Fruit fly (Drosophila melanogaster) whole organism, embryonic: Measurements from ENCODE around the gene CG11670.

Experiments
- Awh ChIP-seq: fragments of 200-800 bp; sonication (Bioruptor generic); IDR thresholded peaks from 2 replicates; pipeline ENCODE4, ENCODE4 v1.3.6; 2022; ENCODE audit warnings: missing biosample characterization, missing genetic modification characterization
- CG11695 ChIP-seq: fragments of 200-800 bp; sonication (Bioruptor generic); IDR thresholded peaks from 3 replicates; pipeline ENCODE4 v1.3.6; 2022; ENCODE audit warnings: missing biosample characterization, missing genetic modification characterization
- CG13624 ChIP-seq: fragments of 200-800 bp; sonication (Bioruptor generic); optimal IDR thresholded peaks from 2 replicates; lab custom pipeline; 2016; ENCODE audit warnings: missing biosample characterization, missing genetic modification characterization
- CG14050 ChIP-seq: fragments of 200-800 bp; sonication (Bioruptor generic); IDR thresholded peaks from 3 replicates; pipeline ENCODE4 v1.3.6; 2022; ENCODE audit warnings: missing biosample characterization, missing genetic modification characterization
- CG14667 ChIP-seq: fragments of 200-800 bp; sonication (Bioruptor generic); IDR thresholded peaks from 2 replicates; pipeline ENCODE4 v1.3.6; 2022; ENCODE audit warnings: missing biosample characterization, missing genetic modification characterization
- CG14710 ChIP-seq: fragments of 200-800 bp; sonication (Bioruptor generic); optimal IDR thresholded peaks from 3 replicates; lab custom pipeline; 2019; ENCODE audit warnings: missing biosample characterization, mild to moderate bottlenecking, missing genetic modification characterization, moderate library complexity
- CG1529 ChIP-seq: fragments of 200-800 bp; sonication (Bioruptor generic); optimal IDR thresholded peaks from 3 replicates; lab custom pipeline; 2018; ENCODE audit warnings: missing biosample characterization, missing genetic modification characterization
- CG17359 ChIP-seq: fragments of 200-800 bp; sonication (Bioruptor generic); optimal IDR thresholded peaks from 3 replicates; lab custom pipeline; 2018; ENCODE audit warnings: missing biosample characterization, mild to moderate bottlenecking, missing genetic modification characterization, moderate library complexity
- CG1792 ChIP-seq: fragments of 200-800 bp; sonication (Bioruptor generic); optimal IDR thresholded peaks from 2 replicates; lab custom pipeline; 2016; ENCODE audit warnings: missing biosample characterization, missing genetic modification characterization
- CG2120 ChIP-seq: fragments of 200-800 bp; sonication (Bioruptor generic); optimal IDR thresholded peaks from 3 replicates; lab custom pipeline; 2016; ENCODE audit warnings: missing biosample characterization, missing genetic modification characterization
- CG2678 ChIP-seq: fragments of 200-800 bp; sonication (Bioruptor generic); optimal IDR thresholded peaks from 3 replicates; lab custom pipeline; 2019; ENCODE audit warnings: missing biosample characterization, mild to moderate bottlenecking, missing genetic modification characterization, moderate library complexity
- CG2712 ChIP-seq: fragments of 200-800 bp; optimal IDR thresholded peaks from 3 replicates; lab custom pipeline; 2019; ENCODE audit warnings: missing biosample characterization, mild to moderate bottlenecking, missing genetic modification characterization, moderate library complexity
- CG33213 ChIP-seq: fragments of 200-800 bp; sonication (Bioruptor generic); optimal IDR thresholded peaks from 3 replicates; lab custom pipeline; 2016; ENCODE audit warnings: missing biosample characterization, missing genetic modification characterization
- CG4424 ChIP-seq: fragments of 200-800 bp; sonication (Bioruptor generic); optimal IDR thresholded peaks from 3 replicates; lab custom pipeline; 2016; ENCODE audit warnings: missing biosample characterization, missing genetic modification characterization
- CG4707 ChIP-seq: fragments of 200-800 bp; sonication (Bioruptor generic); optimal IDR thresholded peaks from 2 replicates; lab custom pipeline; 2018; ENCODE audit warnings: missing biosample characterization, mild to moderate bottlenecking, missing genetic modification characterization, moderate library complexity
- CG7271 ChIP-seq: fragments of 200-800 bp; sonication (Bioruptor generic); optimal IDR thresholded peaks from 2 replicates; lab custom pipeline; 2018; ENCODE audit warnings: missing biosample characterization, mild to moderate bottlenecking, missing genetic modification characterization, moderate library complexity
- CG7556 ChIP-seq: fragments of 200-800 bp; sonication (Bioruptor generic); optimal IDR thresholded peaks from 2 replicates; lab custom pipeline; 2017; ENCODE audit warnings: missing biosample characterization, mild to moderate bottlenecking, missing genetic modification characterization
- CG7745 ChIP-seq: fragments of 200-800 bp; sonication (Bioruptor generic); optimal IDR thresholded peaks from 2 replicates; lab custom pipeline; 2018; ENCODE audit warnings: missing biosample characterization, mild to moderate bottlenecking, missing genetic modification characterization, moderate library complexity
- CG7786 ChIP-seq: fragments of 200-800 bp; sonication (Bioruptor generic); optimal IDR thresholded peaks from 2 replicates; lab custom pipeline; 2016; ENCODE audit warnings: missing biosample characterization, missing genetic modification characterization
- CG7839 ChIP-seq: fragments of 200-800 bp; sonication (Bioruptor generic); optimal IDR thresholded peaks from 3 replicates; lab custom pipeline; 2018; ENCODE audit warnings: missing biosample characterization, mild to moderate bottlenecking, missing genetic modification characterization, moderate library complexity
- CG8388 ChIP-seq: fragments of 200-800 bp; sonication (Bioruptor generic); optimal IDR thresholded peaks from 2 replicates; lab custom pipeline; 2019; ENCODE audit warnings: missing biosample characterization, mild to moderate bottlenecking, missing genetic modification characterization, moderate library complexity
- CG9215 ChIP-seq: fragments of 200-800 bp; sonication (Bioruptor generic); IDR thresholded peaks from 2 replicates; pipeline ENCODE4 v1.3.6; 2022; ENCODE audit warnings: missing biosample characterization, missing genetic modification characterization
- CG9932 ChIP-seq: fragments of 200-800 bp; sonication (Bioruptor generic); IDR thresholded peaks from 2 replicates; pipeline ENCODE4 v1.3.6; 2022; ENCODE audit warnings: missing biosample characterization, missing genetic modification characterization
- Camta ChIP-seq: fragments of 200-800 bp; sonication (Bioruptor generic); optimal IDR thresholded peaks from 2 replicates; lab custom pipeline; 2016; ENCODE audit warnings: missing biosample characterization, missing genetic modification characterization
- CoRest ChIP-seq: fragments of 200-800 bp; sonication (Bioruptor generic); optimal IDR thresholded peaks from 3 replicates; lab custom pipeline; 2018; ENCODE audit warnings: missing biosample characterization, mild to moderate bottlenecking, missing genetic modification characterization, moderate library complexity
- D19A ChIP-seq: fragments of 200-800 bp; optimal IDR thresholded peaks from 3 replicates; lab custom pipeline; 2019; ENCODE audit warnings: missing biosample characterization, mild to moderate bottlenecking, missing genetic modification characterization, moderate library complexity
- Dip3 ChIP-seq: fragments of 200-800 bp; sonication (Bioruptor generic); optimal IDR thresholded peaks from 3 replicates; lab custom pipeline; 2016; ENCODE audit warnings: missing biosample characterization, missing genetic modification characterization
- Drgx ChIP-seq: fragments of 200-800 bp; sonication (Bioruptor generic); IDR thresholded peaks from 2 replicates; pipeline ENCODE4 v1.3.6; 2022; ENCODE audit warnings: missing biosample characterization, missing genetic modification characterization
- Fer1 ChIP-seq: fragments of 200-800 bp; sonication (Bioruptor generic); optimal IDR thresholded peaks from 2 replicates; lab custom pipeline; 2017; ENCODE audit warnings: missing biosample characterization, mild to moderate bottlenecking, missing genetic modification characterization
- Fer3 ChIP-seq: fragments of 200-800 bp; sonication (Bioruptor generic); optimal IDR thresholded peaks from 2 replicates; lab custom pipeline; 2018; ENCODE audit warnings: missing biosample characterization, mild to moderate bottlenecking, missing genetic modification characterization, moderate library complexity
- Hmx ChIP-seq: fragments of 200-800 bp; sonication (Bioruptor generic); optimal IDR thresholded peaks from 2 replicates; lab custom pipeline; 2016; ENCODE audit warnings: missing biosample characterization, missing genetic modification characterization
- Hr51 ChIP-seq, 2 experiments: fragments of 200-800 bp; sonication (Bioruptor generic); optimal IDR thresholded peaks; 2 replicates in 1 of 2; 3 replicates in 1 of 2; lab custom pipeline; 2016 to 2018; ENCODE audit warnings: missing biosample characterization in 2 of 2, missing genetic modification characterization in 2 of 2, mild to moderate bottlenecking in 1 of 2, moderate library complexity in 1 of 2
- Hsf ChIP-seq: fragments of 200-800 bp; sonication (Bioruptor generic); optimal IDR thresholded peaks from 3 replicates; lab custom pipeline; 2016; ENCODE audit warnings: missing biosample characterization, missing genetic modification characterization
- Nf-YB ChIP-seq: fragments of 200-800 bp; sonication (Bioruptor generic); optimal IDR thresholded peaks from 3 replicates; lab custom pipeline; 2019; ENCODE audit warnings: missing biosample characterization, mild to moderate bottlenecking, missing genetic modification characterization, moderate library complexity
- Ptx1 ChIP-seq: fragments of 200-800 bp; sonication (Bioruptor generic); IDR thresholded peaks from 2 replicates; pipeline ENCODE4 v1.3.6; 2022; ENCODE audit warnings: missing biosample characterization, missing genetic modification characterization
- Sin3A ChIP-seq: fragments of >200 bp; optimal IDR thresholded peaks from 2 replicates; lab custom pipeline; 2018
- Xbp1 ChIP-seq: fragments of 200-800 bp; sonication (Bioruptor generic); optimal IDR thresholded peaks from 3 replicates; lab custom pipeline; 2016; ENCODE audit warnings: missing biosample characterization, mild to moderate bottlenecking, missing genetic modification characterization
- abd-A ChIP-seq: fragments of 200-800 bp; sonication (Bioruptor generic); optimal IDR thresholded peaks from 3 replicates; lab custom pipeline; 2019; ENCODE audit warnings: missing biosample characterization, mild to moderate bottlenecking, missing genetic modification characterization, moderate library complexity
- br ChIP-seq: fragments of >200 bp; optimal IDR thresholded peaks from 2 replicates; lab custom pipeline; 2017
- chm ChIP-seq: fragments of 200-800 bp; sonication (Bioruptor generic); IDR thresholded peaks from 2 replicates; pipeline ENCODE4 v1.3.6; 2022; ENCODE audit warnings: missing biosample characterization, missing genetic modification characterization
- da ChIP-seq: fragments of 200-800 bp; sonication (Bioruptor generic); optimal IDR thresholded peaks from 2 replicates; lab custom pipeline; 2016; ENCODE audit warnings: missing biosample characterization, missing genetic modification characterization
- dmrt99B ChIP-seq: fragments of 200-800 bp; sonication (Bioruptor generic); optimal IDR thresholded peaks from 2 replicates; lab custom pipeline; 2018; ENCODE audit warnings: missing biosample characterization, mild to moderate bottlenecking, missing genetic modification characterization, moderate library complexity
- emc ChIP-seq: fragments of 200-800 bp; sonication (Bioruptor generic); optimal IDR thresholded peaks from 2 replicates; lab custom pipeline; 2016; ENCODE audit warnings: missing biosample characterization, missing genetic modification characterization
- gsb ChIP-seq: fragments of 200-800 bp; sonication (Bioruptor generic); IDR thresholded peaks from 2 replicates; pipeline ENCODE4 v1.3.6; 2022; ENCODE audit warnings: missing biosample characterization, missing genetic modification characterization
- ind ChIP-seq: fragments of 200-800 bp; sonication (Bioruptor generic); optimal IDR thresholded peaks from 3 replicates; lab custom pipeline; 2016; ENCODE audit warnings: missing biosample characterization, missing genetic modification characterization
- inv ChIP-seq: fragments of 200-800 bp; sonication (Bioruptor generic); IDR thresholded peaks from 2 replicates; pipeline ENCODE4 v1.3.6; 2022; ENCODE audit warnings: missing biosample characterization, missing genetic modification characterization; ENCODE audit not compliant: partially characterized antibody
- p53 ChIP-seq: fragments of 200-800 bp; sonication (Bioruptor generic); optimal IDR thresholded peaks from 2 replicates; lab custom pipeline; 2016; ENCODE audit warnings: missing biosample characterization, missing genetic modification characterization
- sim ChIP-seq: fragments of 200-800 bp; sonication (Bioruptor generic); IDR thresholded peaks from 2 replicates; pipeline ENCODE4 v1.3.6; 2022; ENCODE audit warnings: missing biosample characterization, missing genetic modification characterization
- slp2 ChIP-seq: fragments of 200-800 bp; sonication (Bioruptor generic); optimal IDR thresholded peaks from 2 replicates; lab custom pipeline; 2016; ENCODE audit warnings: missing biosample characterization, missing genetic modification characterization
- wek ChIP-seq: fragments of 200-800 bp; sonication (Bioruptor generic); optimal IDR thresholded peaks from 3 replicates; lab custom pipeline; 2018; ENCODE audit warnings: missing biosample characterization, mild to moderate bottlenecking, missing genetic modification characterization, moderate library complexity
- zen ChIP-seq: fragments of 200-800 bp; sonication (Bioruptor generic); optimal IDR thresholded peaks from 3 replicates; lab custom pipeline; 2018; ENCODE audit warnings: missing biosample characterization, mild to moderate bottlenecking, missing genetic modification characterization, moderate library complexity

CG11670 gene

dm6 chr3R:13014168-13014881 lies 27.5 kb upstream of the CG11670 start:
- TF ChIP-seq Awh (no peak), Fer3 (peak; percentile 21), Ptx1 (GFP tag; lab: Robert Waterston, UW) (peak; percentile 12; the same call in 1 of the 2 replicates), Fer1 (no peak), CG4707 (no peak), Hmx (GFP tag; lab: Kevin White, UChicago) (no peak), CG33213 (no peak), CG11695 (0 out of 3 replicates have a peak, but pooled peaks have one; percentile 16), gsb (GFP tag; lab: Robert Waterston, UW) (no peak), CG7271 (no peak), CG7786 (GFP tag; lab: Kevin White, UChicago) (no peak), wek (GFP tag; lab: Kevin White, UChicago) (no peak), chm (no peak), CG7556 (GFP tag; lab: Kevin White, UChicago) (no peak), CG14667 (GFP tag; lab: Robert Waterston, UW) (no peak), Nf-YB (GFP tag; lab: Kevin White, UChicago) (no peak), Drgx (GFP tag; lab: Robert Waterston, UW) (peak; percentile 55), CG9215 (GFP tag; lab: Robert Waterston, UW) (peak; percentile 26; the same call in 1 of the 2 replicates), abd-A (no peak), CG2678 (tag; lab: Kevin White, UChicago) (peak; percentile 20), Hsf (GFP tag; lab: Kevin White, UChicago) (peak; percentile 8), br (lab: Kevin White, UChicago) (no peak), CG14050 (peak; percentile 16; the same call in 1 of the 3 replicates), Hr51 (GFP tag; optimal IDR thresholded peaks at IDR 0.05; lab: Kevin White, UChicago) (peak in 1 of 2 experiments; percentile 30), CG13624 (peak; percentile 20), CG14710 (no peak), CG7745 (tag; lab: Kevin White, UChicago) (no peak), CG2120 (GFP tag; lab: Kevin White, UChicago) (peak; percentile 38), CG17359 (tag; lab: Kevin White, UChicago) (peak; percentile 21), CG9932 (GFP tag; lab: Robert Waterston, UW) (peak; percentile 42), D19A (peak; percentile 55), inv (GFP tag; lab: Robert Waterston, UW) (no peak), CG1529 (GFP tag; lab: Kevin White, UChicago) (no peak), slp2 (GFP tag; lab: Kevin White, UChicago) (no peak), Sin3A (lab: Kevin White, UChicago) (no peak), Xbp1 (GFP tag; lab: Kevin White, UChicago) (peak; percentile 0), CG1792 (no peak), CG8388 (GFP tag; lab: Kevin White, UChicago) (no peak), sim (no peak), CG4424 (GFP tag; lab: Kevin White, UChicago) (no peak), ind (GFP tag; lab: Kevin White, UChicago) (no peak), da (GFP tag; lab: Kevin White, UChicago) (no peak), zen (tag; lab: Kevin White, UChicago) (no peak), CG7839 (tag; lab: Kevin White, UChicago) (peak; percentile 8), emc (GFP tag; lab: Kevin White, UChicago) (no peak), p53 (GFP tag; lab: Kevin White, UChicago) (no peak), Camta (GFP tag; lab: Kevin White, UChicago) (no peak), CG2712 (peak; percentile 1), CoRest (tag; lab: Kevin White, UChicago) (peak; percentile 19), dmrt99B (peak; percentile 27), Dip3 (GFP tag; lab: Kevin White, UChicago) (no peak)
